Worm (Caenorhabditis elegans) whole organism, young adult: ENCODE data around the gene C08F8.3.

Source experiments
- C17E4.6 ChIP-seq: fragments of 200-800 bp; sonication (Bioruptor generic); IDR thresholded peaks from 2 replicates; pipeline ENCODE4 v1.3.6; 2022; ENCODE audit warnings: missing genetic modification reagents, missing genetic modification characterization, missing compliant biosample characterization
- D2030.7 ChIP-seq: fragments of 200-800 bp; sonication (Bioruptor generic); IDR thresholded peaks from 2 replicates; pipeline ENCODE4 v1.3.6; 2022; ENCODE audit warnings: missing genetic modification reagents, missing genetic modification characterization, missing compliant biosample characterization
- aptf-2 ChIP-seq: fragments of 200-800 bp; sonication (Bioruptor generic); conservative IDR thresholded peaks from 2 replicates; pipeline ENCODE4 v1.3.6; 2022; ENCODE audit warnings: missing genetic modification reagents, missing genetic modification characterization, missing compliant biosample characterization
- attf-3 ChIP-seq: fragments of 200-800 bp; sonication (Bioruptor generic); conservative IDR thresholded peaks from 2 replicates; pipeline ENCODE4 v1.3.6; 2022; ENCODE audit warnings: missing genetic modification reagents, missing genetic modification characterization, missing compliant biosample characterization
- cebp-1 ChIP-seq, 2 experiments: fragments of 200-800 bp in 1 of 2; sonication (Bioruptor generic) in 1 of 2; sonication (generic microtip) in 1 of 2; IDR thresholded peaks in 1 of 2; optimal IDR thresholded peaks in 1 of 2; 2 replicates each; pipeline versions ENCODE4 v1.3.6 to Lab custom; 2017 to 2022; ENCODE audit warnings: missing compliant biosample characterization in 2 of 2, missing genetic modification characterization in 2 of 2, mild to moderate bottlenecking in 1 of 2, missing genetic modification reagents in 1 of 2, moderate library complexity in 1 of 2
- ceh-100 ChIP-seq: fragments of 200-800 bp; sonication (Bioruptor generic); IDR thresholded peaks from 2 replicates; pipeline ENCODE4 v1.3.6; 2022; ENCODE audit warnings: missing genetic modification reagents, missing genetic modification characterization, missing compliant biosample characterization
- dox-1 ChIP-seq: fragments of 200-800 bp; sonication (Bioruptor generic); IDR thresholded peaks from 2 replicates; pipeline ENCODE4 v1.3.6; 2022; ENCODE audit warnings: missing genetic modification reagents, missing genetic modification characterization, missing compliant biosample characterization
- egrh-3 ChIP-seq: fragments of 200-800 bp; sonication (Bioruptor generic); IDR thresholded peaks from 2 replicates; pipeline ENCODE4 v1.3.6; 2022; ENCODE audit warnings: missing genetic modification reagents, missing genetic modification characterization, missing compliant biosample characterization
- mcd-1 ChIP-seq: fragments of 200-800 bp; sonication (Bioruptor generic); IDR thresholded peaks from 2 replicates; pipeline ENCODE4 v1.3.6; 2022; ENCODE audit warnings: missing genetic modification reagents, missing genetic modification characterization, missing compliant biosample characterization
- ztf-25 ChIP-seq: fragments of 200-800 bp; sonication (Bioruptor generic); IDR thresholded peaks from 2 replicates; pipeline ENCODE4 v1.3.6; 2022; ENCODE audit warnings: missing genetic modification reagents, missing genetic modification characterization, missing compliant biosample characterization
- ztf-28 ChIP-seq: fragments of 200-800 bp; sonication (Bioruptor generic); IDR thresholded peaks from 2 replicates; pipeline ENCODE4 v1.3.6; 2022; ENCODE audit warnings: missing genetic modification reagents, missing genetic modification characterization, missing compliant biosample characterization

The C08F8.3 gene

ce11 chrIV:11200682-11201081 is 45.8 kb downstream of the C08F8.3 start:
- peak; percentile 49 for TF ChIP-seq D2030.7
- peak; percentile 74 for TF ChIP-seq aptf-2 (GFP tag; lab: Robert Waterston, UW)
- 0 out of 2 replicates have a peak, but pooled peaks have one; percentile 38 for TF ChIP-seq attf-3 (GFP tag; lab: Robert Waterston, UW)
- peak; percentile 47; the same call in 1 of the 2 replicates for TF ChIP-seq egrh-3
- TF ChIP-seq C17E4.6 (GFP tag; lab: Robert Waterston, UW), result peak; percentile 27; the same call in 1 of the 2 replicates
- TF ChIP-seq ztf-28 (GFP tag; lab: Robert Waterston, UW), result peak; percentile 78; the same call in 1 of the 2 replicates
- peak; percentile 77 for TF ChIP-seq mcd-1 (GFP tag; lab: Robert Waterston, UW)
- peak; percentile 89 for TF ChIP-seq ceh-100
- TF ChIP-seq ztf-25 (GFP tag; lab: Robert Waterston, UW), result peak; percentile 81
- TF ChIP-seq dox-1 (GFP tag; lab: Robert Waterston, UW), result 0 out of 2 replicates have a peak, but pooled peaks have one; percentile 45

ce11 chrIV:11202389-11202788 is 47.5 kb downstream of the C08F8.3 start, which contains the start of gene R07H5.11:
TSS of gene R07H5.11 (plus strand) at chrIV:11202768.
- TF ChIP-seq cebp-1 (GFP tag; IDR thresholded peaks at IDR 0.05; lab: Robert Waterston, UW) (peak; percentile 78), cebp-1 (tag; optimal IDR thresholded peaks at IDR 0.05; lab: Kevin White, UChicago) (peak; percentile 70), mcd-1 (GFP tag; lab: Robert Waterston, UW) (peak; percentile 60)
- TF ChIP-seq, all 124 proteins: peak for 2; not testable (repeated sequence) for 122
